Worm (Caenorhabditis elegans): Measurements from ENCODE around the gene nsph-4.2.
"Not testable (repeated sequence)": the region's sequence is repeated elsewhere in the genome, so short reads cannot be mapped to it uniquely, and the experiment has no call there.

The nsph-4.2 gene

ce11 chrIV:5230530-5230929, 11.9 kb downstream of the nsph-4.2 start, which contains the start of gene thn-5:
thn-5 (plus strand) TSS chrIV:5230830.
- TF ChIP-seq nhr-237 (tag; optimal IDR thresholded peaks at IDR 0.05): no peak
- TF ChIP-seq unc-39 (tag; optimal IDR thresholded peaks at IDR 0.05): no peak
- no peak for TF ChIP-seq sem-2 (GFP tag; optimal IDR thresholded peaks at IDR 0.05)
- TF ChIP-seq nhr-12 (tag; optimal IDR thresholded peaks at IDR 0.05): no peak
- no peak for TF ChIP-seq lsy-2 (tag; optimal IDR thresholded peaks at IDR 0.05)
- no peak for TF ChIP-seq mls-2 (tag; optimal IDR thresholded peaks at IDR 0.05)
- no peak for TF ChIP-seq drap-1 (GFP tag; optimal IDR thresholded peaks at IDR 0.05)
- no peak for TF ChIP-seq flh-1 (GFP tag; optimal IDR thresholded peaks at IDR 0.05)
- TF ChIP-seq nhr-28 (tag; optimal IDR thresholded peaks at IDR 0.05): no peak
- TF ChIP-seq unc-120 (tag; optimal IDR thresholded peaks at IDR 0.05; ENCODE audit: poor library complexity, severe bottlenecking): no peak
- no peak for TF ChIP-seq mab-5 (tag; optimal IDR thresholded peaks at IDR 0.05)
- TF ChIP-seq pha-4 (tag; optimal IDR thresholded peaks at IDR 0.05): no peak
- no peak for TF ChIP-seq zip-8 (tag; optimal IDR thresholded peaks at IDR 0.05)
- TF ChIP-seq tbx-8 (GFP tag; optimal IDR thresholded peaks at IDR 0.05): no peak
- TF ChIP-seq ceh-39 (tag; optimal IDR thresholded peaks at IDR 0.05): no peak
- no peak for TF ChIP-seq ces-1 (GFP tag; optimal IDR thresholded peaks at IDR 0.05)

- TF ChIP-seq nhr-12 (tag; optimal IDR thresholded peaks at IDR 0.05); lin-13 (tag; optimal IDR thresholded peaks at IDR 0.05); ceh-83 (GFP tag; optimal IDR thresholded peaks at IDR 0.05): not testable (repeated sequence)
These were observed 36.1 kb downstream of the nsph-4.2 start, which contains the start of gene F36H12.10 for ce11 chrIV:5254678-5255077. F36H12.10 (minus strand) TSS chrIV:5254778.

ce11 chrIV:5256731-5257130, 38.1 kb downstream of the nsph-4.2 start, which contains the start of gene F36H12.9:
F36H12.9 (plus strand) TSS chrIV:5257031.
- not testable (repeated sequence) for TF ChIP-seq elt-3 (tag; optimal IDR thresholded peaks at IDR 0.05); sem-2 (GFP tag; optimal IDR thresholded peaks at IDR 0.05); unc-39 (tag; optimal IDR thresholded peaks at IDR 0.05)

ce11 chrIV:5258385-5258784, 39.8 kb downstream of the nsph-4.2 start, which contains the start of gene ttbk-2.1:
ttbk-2.1 (plus strand) TSS chrIV:5258685.
- TF ChIP-seq lsy-2 (tag; optimal IDR thresholded peaks at IDR 0.05); unc-39 (tag; optimal IDR thresholded peaks at IDR 0.05); elt-1 (tag; optimal IDR thresholded peaks at IDR 0.05; ENCODE audit: borderline replicate concordance, insufficient read depth): not testable (repeated sequence)

- not testable (repeated sequence) for TF ChIP-seq sem-2 (GFP tag; optimal IDR thresholded peaks at IDR 0.05); nhr-2 (tag; optimal IDR thresholded peaks at IDR 0.05); nhr-237 (tag; optimal IDR thresholded peaks at IDR 0.05)
These were observed 41.7 kb downstream of the nsph-4.2 start, which contains the start of gene msp-19 for ce11 chrIV:5260289-5260688. msp-19 (plus strand) TSS chrIV:5260589.

ce11 chrIV:5266474-5266873, 47.9 kb downstream of the nsph-4.2 start, which contains the start of gene F36H12.5:
F36H12.5 (plus strand) TSS chrIV:5266774.
- TF ChIP-seq mab-5 (tag; optimal IDR thresholded peaks at IDR 0.05): no peak
- TF ChIP-seq elt-3 (tag; optimal IDR thresholded peaks at IDR 0.05): no peak
- no peak for TF ChIP-seq nhr-28 (tag; optimal IDR thresholded peaks at IDR 0.05)
- no peak for TF ChIP-seq mep-1 (tag; optimal IDR thresholded peaks at IDR 0.05)
- TF ChIP-seq drap-1 (GFP tag; optimal IDR thresholded peaks at IDR 0.05): no peak
- no peak for TF ChIP-seq ceh-83 (GFP tag; optimal IDR thresholded peaks at IDR 0.05)
- TF ChIP-seq lin-13 (tag; optimal IDR thresholded peaks at IDR 0.05): no peak
- no peak for TF ChIP-seq flh-1 (GFP tag; optimal IDR thresholded peaks at IDR 0.05)
- TF ChIP-seq M03D4.4 (tag; optimal IDR thresholded peaks at IDR 0.05): no peak
- no peak for TF ChIP-seq lin-32 (GFP tag; optimal IDR thresholded peaks at IDR 0.05)
- no peak for TF ChIP-seq nhr-12 (tag; optimal IDR thresholded peaks at IDR 0.05)
- no peak for TF ChIP-seq nhr-2 (tag; optimal IDR thresholded peaks at IDR 0.05)
- TF ChIP-seq hlh-1 (tag; optimal IDR thresholded peaks at IDR 0.05): no peak
- TF ChIP-seq ces-1 (GFP tag; optimal IDR thresholded peaks at IDR 0.05): no peak
- TF ChIP-seq bed-3 (GFP tag; optimal IDR thresholded peaks at IDR 0.05): no peak
- TF ChIP-seq nhr-237 (tag; optimal IDR thresholded peaks at IDR 0.05): no peak
- TF ChIP-seq mls-2 (tag; optimal IDR thresholded peaks at IDR 0.05): no peak
- no peak for TF ChIP-seq ceh-39 (tag; optimal IDR thresholded peaks at IDR 0.05)

ce11 chrIV:5268803-5269202, 50.2 kb downstream of the nsph-4.2 start, which contains the start of gene F36H12.4:
F36H12.4 (plus strand) TSS chrIV:5269103.
- TF ChIP-seq zip-8 (tag; optimal IDR thresholded peaks at IDR 0.05): no peak
- no peak for TF ChIP-seq snpc-4 (tag; optimal IDR thresholded peaks at IDR 0.05)
- TF ChIP-seq ces-1 (GFP tag; optimal IDR thresholded peaks at IDR 0.05): no peak
- no peak for TF ChIP-seq nhr-12 (tag; optimal IDR thresholded peaks at IDR 0.05)
- TF ChIP-seq ceh-39 (tag; optimal IDR thresholded peaks at IDR 0.05): no peak
- no peak for TF ChIP-seq ztf-11 (tag; optimal IDR thresholded peaks at IDR 0.05)
- no peak for TF ChIP-seq ceh-43 (GFP tag; optimal IDR thresholded peaks at IDR 0.05)
